Worm (Caenorhabditis elegans) whole organism, L3 larva: ENCODE data around the gene oxi-1.
A peak's percentile ranks its signal among the peaks of the same experiment; 100 is the strongest.

Experiments
- R02D3.7 ChIP-seq: fragments of 150-350 bp; optimal IDR thresholded peaks from 2 replicates; lab custom pipeline; 2014; ENCODE audit warnings: missing biosample characterization, missing genetic modification characterization
- ZK546.5 ChIP-seq: sonication (generic microtip); optimal IDR thresholded peaks from 2 replicates; lab custom pipeline; 2017; ENCODE audit warnings: missing biosample characterization, missing genetic modification characterization
- aly-2 ChIP-seq: fragments of 150-350 bp; optimal IDR thresholded peaks from 2 replicates; lab custom pipeline; 2014; ENCODE audit warnings: missing biosample characterization, missing genetic modification characterization
- ceh-28 ChIP-seq: fragments of 150-350 bp; optimal IDR thresholded peaks from 2 replicates; lab custom pipeline; 2014; ENCODE audit warnings: missing biosample characterization, missing genetic modification reagents, missing genetic modification characterization
- ceh-82 ChIP-seq: fragments of 150-350 bp; optimal IDR thresholded peaks from 2 replicates; lab custom pipeline; 2014; ENCODE audit warnings: missing biosample characterization, missing genetic modification characterization
- ceh-9 ChIP-seq: sonication (generic microtip); optimal IDR thresholded peaks from 2 replicates; lab custom pipeline; 2018; ENCODE audit warnings: missing biosample characterization, missing genetic modification characterization
- daf-12 ChIP-seq: fragments of 150-350 bp; optimal IDR thresholded peaks from 2 replicates; lab custom pipeline; 2014; ENCODE audit warnings: missing biosample characterization, missing genetic modification reagents, missing genetic modification characterization
- egl-5 ChIP-seq: fragments of 150-350 bp; optimal IDR thresholded peaks from 2 replicates; lab custom pipeline; 2017; ENCODE audit warnings: missing biosample characterization, missing genetic modification reagents, missing genetic modification characterization, inconsistent platforms
- elt-1 ChIP-seq: fragments of 150-350 bp; optimal IDR thresholded peaks from 2 replicates; lab custom pipeline; 2014; ENCODE audit warnings: missing biosample characterization, missing genetic modification characterization
- eor-1 ChIP-seq, 2 experiments: fragments of 150-350 bp; optimal IDR thresholded peaks; 2 replicates each; lab custom pipeline; 2014 to 2018; ENCODE audit warnings: missing biosample characterization in 2 of 2, missing genetic modification characterization in 2 of 2
- fkh-10 ChIP-seq: sonication (generic microtip); optimal IDR thresholded peaks from 2 replicates; lab custom pipeline; 2017; ENCODE audit warnings: missing biosample characterization, missing genetic modification reagents, missing genetic modification characterization
- hmg-11 ChIP-seq: sonication (generic microtip); optimal IDR thresholded peaks from 2 replicates; lab custom pipeline; 2016; ENCODE audit warnings: missing genetic modification characterization, missing compliant biosample characterization
- jun-1 ChIP-seq: fragments of 150-350 bp; optimal IDR thresholded peaks from 2 replicates; lab custom pipeline; 2014; ENCODE audit warnings: missing biosample characterization, missing genetic modification reagents, missing genetic modification characterization
- lin-15B ChIP-seq: fragments of 150-350 bp; optimal IDR thresholded peaks from 2 replicates; lab custom pipeline; 2014; ENCODE audit warnings: missing biosample characterization, missing genetic modification characterization
- lin-39 ChIP-seq: fragments of 150-350 bp; optimal IDR thresholded peaks from 2 replicates; lab custom pipeline; 2018; ENCODE audit warnings: missing biosample characterization, missing genetic modification reagents, missing genetic modification characterization
- lsy-12 ChIP-seq: sonication (generic microtip); optimal IDR thresholded peaks from 2 replicates; lab custom pipeline; 2016; ENCODE audit warnings: mild to moderate bottlenecking, missing genetic modification characterization, missing compliant biosample characterization
- mml-1 ChIP-seq: fragments of 150-350 bp; sonication (generic microtip); optimal IDR thresholded peaks from 3 replicates; lab custom pipeline; 2014; ENCODE audit warnings: missing biosample characterization, missing genetic modification characterization
- nfya-1 ChIP-seq: sonication (generic microtip); optimal IDR thresholded peaks from 2 replicates; lab custom pipeline; 2017; ENCODE audit warnings: missing genetic modification characterization, mild to moderate bottlenecking, missing compliant biosample characterization, antibody characterized with exemption, moderate library complexity; ENCODE audit not compliant: insufficient read depth
- nhr-11 ChIP-seq: fragments of 150-350 bp; optimal IDR thresholded peaks from 2 replicates; lab custom pipeline; 2014; ENCODE audit warnings: missing biosample characterization, missing genetic modification characterization
- nhr-12 ChIP-seq: fragments of 150-350 bp; optimal IDR thresholded peaks from 2 replicates; lab custom pipeline; 2014; ENCODE audit warnings: missing biosample characterization, missing genetic modification characterization
- nhr-23 ChIP-seq: fragments of 150-350 bp; optimal IDR thresholded peaks from 2 replicates; lab custom pipeline; 2014; ENCODE audit warnings: missing biosample characterization, missing genetic modification reagents, missing genetic modification characterization
- nhr-237 ChIP-seq: fragments of 150-350 bp; optimal IDR thresholded peaks from 2 replicates; lab custom pipeline; 2014; ENCODE audit warnings: missing biosample characterization, missing genetic modification characterization
- nhr-25 ChIP-seq: sonication (generic microtip); optimal IDR thresholded peaks from 2 replicates; lab custom pipeline; 2017; ENCODE audit warnings: missing biosample characterization, missing genetic modification characterization
- nhr-28 ChIP-seq: fragments of 150-350 bp; optimal IDR thresholded peaks from 2 replicates; lab custom pipeline; 2014; ENCODE audit warnings: missing biosample characterization, missing genetic modification characterization
- nhr-43 ChIP-seq: sonication (generic microtip); optimal IDR thresholded peaks from 2 replicates; lab custom pipeline; 2016; ENCODE audit warnings: mild to moderate bottlenecking, missing genetic modification characterization, missing compliant biosample characterization; ENCODE audit not compliant: poor library complexity, severe bottlenecking
- nhr-77 ChIP-seq: fragments of 150-350 bp; optimal IDR thresholded peaks from 2 replicates; lab custom pipeline; 2014; ENCODE audit warnings: missing biosample characterization, missing genetic modification characterization
- pha-4 ChIP-seq: fragments of 150-350 bp; optimal IDR thresholded peaks from 2 replicates; lab custom pipeline; 2014; ENCODE audit warnings: missing biosample characterization, missing genetic modification reagents, missing genetic modification characterization
- sea-2 ChIP-seq: fragments of 150-350 bp; sonication (generic microtip); optimal IDR thresholded peaks from 4 replicates; lab custom pipeline; 2014; ENCODE audit warnings: missing biosample characterization, missing genetic modification reagents, missing genetic modification characterization
- snpc-4 ChIP-seq: fragments of 150-350 bp; optimal IDR thresholded peaks from 2 replicates; lab custom pipeline; 2014; ENCODE audit warnings: missing biosample characterization, missing genetic modification characterization
- unc-39 ChIP-seq: sonication (generic microtip); optimal IDR thresholded peaks from 4 replicates; lab custom pipeline; 2017; ENCODE audit warnings: missing biosample characterization, missing genetic modification characterization
- unc-62 ChIP-seq: fragments of 150-350 bp; sonication (generic microtip); optimal IDR thresholded peaks from 4 replicates; lab custom pipeline; 2014; ENCODE audit warnings: missing biosample characterization, missing genetic modification reagents, missing genetic modification characterization

oxi-1 gene

ce11 chrIII:10902341-10902740 lies 44.3 kb downstream of the oxi-1 start, which contains the start of gene unc-119:
unc-119 (plus strand) TSS chrIII:10902641.
- no peak for TF ChIP-seq eor-1 (tag; optimal IDR thresholded peaks at IDR 0.05; lab: Kevin White, UChicago)
- TF ChIP-seq ceh-9 (tag; lab: Kevin White, UChicago), result no peak
- TF ChIP-seq elt-1 (tag; lab: Kevin White, UChicago), result no peak
- TF ChIP-seq R02D3.7 (tag; lab: Kevin White, UChicago), result no peak
- no peak for TF ChIP-seq unc-39 (tag; lab: Kevin White, UChicago)
- no peak for TF ChIP-seq sea-2
- no peak for TF ChIP-seq jun-1 (tag; lab: Kevin White, UChicago)
- TF ChIP-seq snpc-4 (tag; lab: Kevin White, UChicago), result no peak
- no peak for TF ChIP-seq nhr-28 (tag; lab: Kevin White, UChicago)
- TF ChIP-seq lsy-12, result no peak
- no peak for TF ChIP-seq unc-62 (GFP tag; lab: Kevin White, UChicago)
- no peak for TF ChIP-seq aly-2
- TF ChIP-seq nhr-237, result no peak
- no peak for TF ChIP-seq nhr-25 (tag; lab: Kevin White, UChicago)
- TF ChIP-seq fkh-10 (GFP tag; lab: Kevin White, UChicago), result no peak
- no peak for TF ChIP-seq nhr-43
- no peak for TF ChIP-seq daf-12
- no peak for TF ChIP-seq nhr-77 (tag; lab: Kevin White, UChicago)
- TF ChIP-seq pha-4 (tag; lab: Kevin White, UChicago), result no peak
- TF ChIP-seq egl-5 (tag; lab: Kevin White, UChicago), result no peak

DNA sequence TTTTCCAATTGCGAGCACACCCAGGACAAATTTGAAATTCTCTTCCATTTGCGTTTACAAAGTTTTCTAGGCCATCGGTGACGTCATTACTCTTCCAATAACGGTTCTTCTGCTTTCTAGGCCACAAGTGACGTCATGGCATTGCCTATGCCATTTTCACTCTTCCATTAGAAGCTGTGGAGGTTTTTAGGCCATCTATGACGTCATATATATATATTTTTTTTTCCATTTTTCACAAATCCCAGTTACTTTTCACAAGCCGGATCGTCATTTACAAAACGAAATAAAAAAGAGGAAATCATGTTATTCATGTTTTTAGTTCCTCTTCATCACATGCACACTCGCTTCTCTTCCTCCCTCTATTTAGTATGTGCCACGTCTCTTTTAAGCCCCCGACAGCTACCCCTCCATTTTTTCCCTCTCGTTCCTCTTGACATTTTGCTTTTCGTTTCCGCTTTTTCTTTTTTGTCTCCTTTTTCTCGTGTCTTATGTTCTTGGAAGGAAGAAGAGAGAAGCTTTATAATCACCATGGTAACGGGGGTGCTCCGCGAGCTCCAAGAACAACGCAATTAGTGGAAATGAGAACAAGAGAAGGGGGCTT lies 45.0 kb downstream of the oxi-1 start:
- TF ChIP-seq nhr-77 (tag; lab: Kevin White, UChicago) (no peak), fkh-10 (GFP tag; lab: Kevin White, UChicago) (peak; percentile 71), nhr-23 (tag; lab: Kevin White, UChicago) (no peak), nhr-11 (tag; lab: Kevin White, UChicago) (peak; percentile 16), snpc-4 (tag; lab: Kevin White, UChicago) (peak; percentile 39), unc-62 (GFP tag; lab: Kevin White, UChicago) (no peak), lin-39 (tag; lab: Kevin White, UChicago) (peak; percentile 18), nfya-1 (tag; lab: Kevin White, UChicago) (peak; percentile 38), lin-15B (tag; lab: Kevin White, UChicago) (peak; percentile 21), ZK546.5 (tag; lab: Kevin White, UChicago) (no peak), nhr-43 (no peak), ceh-9 (tag; lab: Kevin White, UChicago) (no peak)

DNA sequence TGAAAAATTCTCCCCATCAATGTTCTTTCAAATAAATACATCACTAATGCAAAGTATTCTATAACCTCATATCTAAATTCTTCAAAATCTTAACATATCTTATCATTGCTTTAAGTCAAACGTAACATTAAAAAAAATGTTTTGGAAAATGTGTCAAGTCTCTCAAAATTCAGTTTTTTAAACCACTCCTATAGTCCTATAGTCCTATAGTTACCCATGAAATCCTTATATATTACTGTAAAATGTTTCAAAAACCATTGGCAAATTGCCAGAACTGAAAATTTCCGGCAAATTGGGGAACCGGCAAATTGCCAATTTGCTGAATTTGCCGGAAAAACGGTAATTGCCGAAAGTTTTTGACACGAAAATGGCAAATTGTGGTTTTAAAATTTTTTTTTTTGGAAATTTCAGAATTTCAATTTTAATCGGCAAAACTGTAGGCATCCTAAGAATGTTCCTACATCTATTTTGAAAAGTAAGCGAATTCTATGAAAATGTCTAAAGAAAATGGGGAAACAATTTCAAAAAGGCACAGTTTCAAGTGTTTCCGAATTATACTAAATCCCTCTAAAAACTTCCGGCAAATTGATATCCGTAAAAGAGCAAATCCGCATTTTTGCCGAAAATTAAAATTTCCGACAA lies 46.4 kb downstream of the oxi-1 start:
- TF ChIP-seq ceh-28, result no peak
- peak; percentile 68 for TF ChIP-seq elt-1 (tag; lab: Kevin White, UChicago)
- TF ChIP-seq mml-1 (tag; lab: Kevin White, UChicago), result no peak

DNA sequence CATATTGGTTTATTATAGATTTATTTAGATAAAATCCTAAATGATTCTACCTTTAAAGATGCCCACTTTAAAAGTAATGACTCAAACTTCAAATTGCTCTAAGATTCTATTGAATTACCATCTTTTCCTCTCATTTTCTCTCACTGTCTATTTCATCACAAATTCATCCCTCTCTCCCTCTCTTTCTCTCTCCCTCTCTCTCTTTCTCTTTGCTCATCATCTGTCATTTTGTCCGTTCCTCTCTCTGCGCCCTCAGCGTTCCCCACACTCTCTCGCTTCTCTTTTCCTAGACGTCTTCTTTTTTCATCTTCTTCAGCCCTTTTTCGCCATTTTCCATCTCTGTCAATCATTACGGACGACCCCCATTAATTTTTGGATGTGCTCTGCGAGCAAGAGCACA lies 47.0 kb downstream of the oxi-1 start:
- TF ChIP-seq hmg-11 (tag; lab: Kevin White, UChicago) (peak; percentile 68), lin-15B (tag; lab: Kevin White, UChicago) (peak; percentile 16), nhr-12 (tag; lab: Kevin White, UChicago) (no peak), nhr-237 (no peak), jun-1 (tag; lab: Kevin White, UChicago) (peak; percentile 2), sea-2 (no peak), lin-39 (tag; lab: Kevin White, UChicago) (peak; percentile 52), unc-62 (GFP tag; lab: Kevin White, UChicago) (peak; percentile 29), ceh-28 (no peak), nhr-43 (no peak), ceh-82 (tag; lab: Kevin White, UChicago) (peak; percentile 80), nfya-1 (tag; lab: Kevin White, UChicago) (peak; percentile 62)

ce11 chrIII:10906325-10906724 lies 48.2 kb downstream of the oxi-1 start:
- TF ChIP-seq hmg-11 (tag; lab: Kevin White, UChicago) (peak; percentile 25), aly-2 (no peak)
